Fruit fly (Drosophila melanogaster) whole organism, embryonic: Measurements from ENCODE around the gene CG16779.

Source experiments
- CG12071 ChIP-seq: fragments of 200-800 bp; sonication (Bioruptor generic); optimal IDR thresholded peaks from 3 replicates; lab custom pipeline; 2018; ENCODE audit warnings: missing biosample characterization, mild to moderate bottlenecking, missing genetic modification characterization
- CG13296 ChIP-seq: fragments of 200-800 bp; sonication (Bioruptor generic); optimal IDR thresholded peaks from 3 replicates; lab custom pipeline; 2018; ENCODE audit warnings: missing biosample characterization, mild to moderate bottlenecking, missing genetic modification characterization
- CG16813 ChIP-seq: fragments of 200-800 bp; sonication (Bioruptor generic); IDR thresholded peaks from 3 replicates; pipeline ENCODE4 v1.3.6; 2022; ENCODE audit warnings: missing biosample characterization, missing genetic modification characterization; ENCODE audit not compliant: partially characterized antibody
- CG17829 ChIP-seq: fragments of 200-800 bp; optimal IDR thresholded peaks from 2 replicates; lab custom pipeline; 2019; ENCODE audit warnings: missing biosample characterization, mild to moderate bottlenecking, missing genetic modification characterization, moderate library complexity
- CG1832 ChIP-seq: fragments of 200-800 bp; sonication (Bioruptor generic); optimal IDR thresholded peaks from 2 replicates; lab custom pipeline; 2017; ENCODE audit warnings: missing biosample characterization, mild to moderate bottlenecking, missing genetic modification characterization, inconsistent platforms
- CG18619 ChIP-seq: fragments of 200-800 bp; sonication (Bioruptor generic); optimal IDR thresholded peaks from 3 replicates; lab custom pipeline; 2017; ENCODE audit warnings: missing biosample characterization, mild to moderate bottlenecking, missing genetic modification characterization
- CG2199 ChIP-seq: fragments of 200-800 bp; sonication (Bioruptor generic); IDR thresholded peaks from 3 replicates; pipeline ENCODE4 v1.3.6; 2022; ENCODE audit warnings: missing biosample characterization, missing genetic modification characterization
- CG2712 ChIP-seq: fragments of 200-800 bp; optimal IDR thresholded peaks from 3 replicates; lab custom pipeline; 2019; ENCODE audit warnings: missing biosample characterization, mild to moderate bottlenecking, missing genetic modification characterization, moderate library complexity
- CG34224 ChIP-seq: fragments of 200-800 bp; sonication (Bioruptor generic); IDR thresholded peaks from 3 replicates; pipeline ENCODE4 v1.3.6; 2022; ENCODE audit warnings: missing biosample characterization, missing genetic modification characterization; ENCODE audit not compliant: partially characterized antibody
- CG3726 ChIP-seq: fragments of 200-800 bp; sonication (Bioruptor generic); IDR thresholded peaks from 3 replicates; pipeline ENCODE4, ENCODE4 v1.3.6; 2022; ENCODE audit warnings: missing biosample characterization, missing genetic modification characterization
- CG3838 ChIP-seq: fragments of 200-800 bp; sonication (Bioruptor generic); optimal IDR thresholded peaks from 3 replicates; lab custom pipeline; 2016; ENCODE audit warnings: missing biosample characterization, missing genetic modification characterization
- CG42726 ChIP-seq: fragments of 200-800 bp; sonication (Bioruptor generic); IDR thresholded peaks from 2 replicates; pipeline ENCODE4 v1.3.6; 2022; ENCODE audit warnings: missing biosample characterization, missing genetic modification characterization; ENCODE audit not compliant: partially characterized antibody
- CG7786 ChIP-seq: fragments of 200-800 bp; sonication (Bioruptor generic); optimal IDR thresholded peaks from 2 replicates; lab custom pipeline; 2016; ENCODE audit warnings: missing biosample characterization, missing genetic modification characterization
- CG9437 ChIP-seq: fragments of 200-800 bp; sonication (Bioruptor generic); optimal IDR thresholded peaks from 2 replicates; lab custom pipeline; 2018; ENCODE audit warnings: missing biosample characterization, mild to moderate bottlenecking, missing genetic modification characterization
- CkIIα-i1 ChIP-seq: fragments of 200-800 bp; sonication (Bioruptor generic); IDR thresholded peaks from 2 replicates; pipeline ENCODE4 v1.3.6; 2022; ENCODE audit warnings: missing biosample characterization, missing genetic modification characterization
- CrebB ChIP-seq: fragments of 200-800 bp; sonication (Bioruptor generic); optimal IDR thresholded peaks from 3 replicates; lab custom pipeline; 2018; ENCODE audit warnings: missing biosample characterization, mild to moderate bottlenecking, missing genetic modification characterization
- Deaf1 ChIP-seq: fragments of 200-800 bp; optimal IDR thresholded peaks from 3 replicates; lab custom pipeline; 2019; ENCODE audit warnings: missing biosample characterization, mild to moderate bottlenecking, missing genetic modification characterization, moderate library complexity
- Dip3 ChIP-seq: fragments of 200-800 bp; sonication (Bioruptor generic); optimal IDR thresholded peaks from 3 replicates; lab custom pipeline; 2016; ENCODE audit warnings: missing biosample characterization, missing genetic modification characterization
- Dll ChIP-seq: fragments of 200-800 bp; sonication (Bioruptor generic); IDR thresholded peaks from 4 replicates; pipeline ENCODE4 v1.3.6; 2022; ENCODE audit warnings: missing biosample characterization, missing genetic modification characterization; ENCODE audit not compliant: partially characterized antibody
- Hmr ChIP-seq: fragments of 200-800 bp; sonication (Bioruptor generic); optimal IDR thresholded peaks from 3 replicates; lab custom pipeline; 2017; ENCODE audit warnings: mild to moderate bottlenecking, missing biosample characterization, missing genetic modification reagents, missing genetic modification characterization
- Hr78 ChIP-seq, 2 experiments: fragments of 200-800 bp in 1 of 2; fragments of >200 bp in 1 of 2; sonication (Bioruptor generic) in 1 of 2; optimal IDR thresholded peaks; 2 replicates each; lab custom pipeline; 2017 to 2019; ENCODE audit warnings: missing biosample characterization in 2 of 2, missing genetic modification characterization in 2 of 2, mild to moderate bottlenecking in 1 of 2, moderate library complexity in 1 of 2
- MTF-1 ChIP-seq: fragments of 200-800 bp; sonication (Bioruptor generic); optimal IDR thresholded peaks from 2 replicates; lab custom pipeline; 2018; ENCODE audit warnings: missing biosample characterization, mild to moderate bottlenecking, missing genetic modification characterization, borderline replicate concordance
- Neu2 ChIP-seq: fragments of 200-800 bp; sonication (Bioruptor generic); optimal IDR thresholded peaks from 3 replicates; lab custom pipeline; 2016; ENCODE audit warnings: missing biosample characterization, missing genetic modification characterization, borderline replicate concordance
- Rfx ChIP-seq: fragments of 200-800 bp; sonication (Bioruptor generic); IDR thresholded peaks from 2 replicates; pipeline ENCODE4 v1.3.6; 2022; ENCODE audit warnings: missing biosample characterization, missing genetic modification characterization
- Rx ChIP-seq: fragments of 200-800 bp; sonication (Bioruptor generic); IDR thresholded peaks from 2 replicates; pipeline ENCODE4 v1.3.6; 2022; ENCODE audit warnings: missing biosample characterization, missing genetic modification characterization
- Six4 ChIP-seq: fragments of 200-800 bp; sonication (Bioruptor generic); optimal IDR thresholded peaks from 2 replicates; lab custom pipeline; 2016; ENCODE audit warnings: missing biosample characterization, missing genetic modification characterization
- br ChIP-seq: fragments of >200 bp; optimal IDR thresholded peaks from 2 replicates; lab custom pipeline; 2017
- chif ChIP-seq, 2 experiments: fragments of 200-800 bp; sonication (Bioruptor generic); optimal IDR thresholded peaks; 3 replicates each; lab custom pipeline; 2016; ENCODE audit warnings: missing biosample characterization in 2 of 2, missing genetic modification characterization in 2 of 2
- chinmo ChIP-seq: fragments of 200-800 bp; sonication (Bioruptor generic); IDR thresholded peaks from 4 replicates; pipeline ENCODE4 v1.3.6; 2022; ENCODE audit warnings: missing biosample characterization, missing genetic modification characterization; ENCODE audit not compliant: partially characterized antibody
- chn ChIP-seq: fragments of 200-800 bp; sonication (Bioruptor generic); optimal IDR thresholded peaks from 2 replicates; lab custom pipeline; 2016; ENCODE audit warnings: missing biosample characterization, missing genetic modification characterization
- crol ChIP-seq: fragments of 200-800 bp; sonication (Bioruptor generic); IDR thresholded peaks from 2 replicates; pipeline ENCODE4 v1.3.6; 2022; ENCODE audit warnings: missing biosample characterization, missing genetic modification characterization
- dmrt99B ChIP-seq: fragments of 200-800 bp; sonication (Bioruptor generic); optimal IDR thresholded peaks from 2 replicates; lab custom pipeline; 2018; ENCODE audit warnings: missing biosample characterization, mild to moderate bottlenecking, missing genetic modification characterization, moderate library complexity
- eve ChIP-seq, 2 experiments: fragments of >200 bp; optimal IDR thresholded peaks; 2 replicates each; lab custom pipeline; 2017; ENCODE audit warnings: missing biosample characterization in 2 of 2, missing genetic modification characterization in 2 of 2
- fru ChIP-seq: fragments of >200 bp; optimal IDR thresholded peaks from 2 replicates; lab custom pipeline; 2017
- gce ChIP-seq: fragments of 200-800 bp; sonication (Bioruptor generic); IDR thresholded peaks from 3 replicates; pipeline ENCODE4 v1.3.6; 2022; ENCODE audit warnings: missing biosample characterization, missing genetic modification characterization
- gcm ChIP-seq: fragments of 200-800 bp; sonication (Bioruptor generic); optimal IDR thresholded peaks from 2 replicates; lab custom pipeline; 2019; ENCODE audit warnings: missing biosample characterization, mild to moderate bottlenecking, missing genetic modification characterization, moderate library complexity
- gro ChIP-seq: fragments of 200-800 bp; sonication (Bioruptor generic); optimal IDR thresholded peaks from 2 replicates; lab custom pipeline; 2016; ENCODE audit warnings: missing biosample characterization, missing genetic modification characterization
- jing ChIP-seq: fragments of 200-800 bp; sonication (Bioruptor generic); optimal IDR thresholded peaks from 2 replicates; lab custom pipeline; 2018; ENCODE audit warnings: missing biosample characterization, mild to moderate bottlenecking, missing genetic modification characterization
- kah ChIP-seq: fragments of 200-800 bp; sonication (Bioruptor generic); optimal IDR thresholded peaks from 2 replicates; lab custom pipeline; 2018; ENCODE audit warnings: missing biosample characterization, mild to moderate bottlenecking, missing genetic modification characterization
- klu ChIP-seq: fragments of 200-800 bp; sonication (Bioruptor generic); IDR thresholded peaks from 2 replicates; pipeline ENCODE4 v1.3.6; 2022; ENCODE audit warnings: missing biosample characterization, missing genetic modification characterization
- nerfin-2 ChIP-seq: fragments of 200-800 bp; sonication (Bioruptor generic); IDR thresholded peaks from 2 replicates; pipeline ENCODE4 v1.3.6; 2022; ENCODE audit warnings: missing biosample characterization, missing genetic modification characterization; ENCODE audit not compliant: partially characterized antibody
- p53 ChIP-seq: fragments of 200-800 bp; sonication (Bioruptor generic); optimal IDR thresholded peaks from 2 replicates; lab custom pipeline; 2016; ENCODE audit warnings: missing biosample characterization, missing genetic modification characterization
- salm ChIP-seq: fragments of 200-800 bp; sonication (Bioruptor generic); optimal IDR thresholded peaks from 2 replicates; lab custom pipeline; 2018; ENCODE audit warnings: missing biosample characterization, mild to moderate bottlenecking, missing genetic modification characterization
- sc ChIP-seq, 3 experiments: fragments of >200 bp in 2 of 3; fragments of 200-800 bp in 1 of 3; sonication (Bioruptor generic) in 1 of 3; optimal IDR thresholded peaks; 2 replicates in 2 of 3; 3 replicates in 1 of 3; lab custom pipeline; 2017; ENCODE audit warnings: mild to moderate bottlenecking in 1 of 3, missing biosample characterization in 1 of 3, missing genetic modification characterization in 1 of 3, missing genetic modification reagents in 1 of 3
- scrt ChIP-seq: fragments of 200-800 bp; sonication (Bioruptor generic); optimal IDR thresholded peaks from 2 replicates; lab custom pipeline; 2018; ENCODE audit warnings: missing biosample characterization, mild to moderate bottlenecking, missing genetic modification characterization, moderate library complexity
- shn ChIP-seq: fragments of 200-800 bp; sonication (Bioruptor generic); optimal IDR thresholded peaks from 3 replicates; lab custom pipeline; 2016; ENCODE audit warnings: missing biosample characterization, missing genetic modification characterization
- sug ChIP-seq: fragments of 200-800 bp; optimal IDR thresholded peaks from 2 replicates; lab custom pipeline; 2019; ENCODE audit warnings: missing biosample characterization, mild to moderate bottlenecking, missing genetic modification characterization, moderate library complexity
- trem ChIP-seq: fragments of 200-800 bp; optimal IDR thresholded peaks from 3 replicates; lab custom pipeline; 2019; ENCODE audit warnings: missing biosample characterization, mild to moderate bottlenecking, missing genetic modification characterization, moderate library complexity
- usp ChIP-seq: fragments of >200 bp; optimal IDR thresholded peaks from 2 replicates; lab custom pipeline; 2017; ENCODE audit warnings: missing biosample characterization, missing genetic modification characterization
- vvl ChIP-seq: fragments of 200-800 bp; sonication (Bioruptor generic); IDR thresholded peaks from 2 replicates; pipeline ENCODE4 v1.3.6; 2022; ENCODE audit warnings: missing biosample characterization, missing genetic modification characterization

Gene CG16779

dm6 chr3R:9496748-9497147 lies 3.3 kb upstream of the CG16779 start (continued):
- no peak for TF ChIP-seq br
- no peak for TF ChIP-seq fru
- TF ChIP-seq CG7786 (GFP tag; lab: Kevin White, UChicago), result peak; percentile 82
- TF ChIP-seq Neu2 (GFP tag; lab: Kevin White, UChicago), result peak; percentile 39
- peak; percentile 67 for TF ChIP-seq chn (GFP tag; lab: Kevin White, UChicago)
- peak; percentile 89 for TF ChIP-seq vvl
- peak; percentile 68 for TF ChIP-seq shn (GFP tag; lab: Kevin White, UChicago)
- TF ChIP-seq Dip3 (GFP tag; lab: Kevin White, UChicago), result peak; percentile 78
- TF ChIP-seq eve (GFP tag; optimal IDR thresholded peaks at IDR 0.05; lab: Kevin White, UChicago), result no peak
- peak; percentile 27 for TF ChIP-seq gcm (GFP tag; lab: Kevin White, UChicago)
- peak; percentile 36; the same call in 1 of the 3 replicates for TF ChIP-seq CG34224 (GFP tag; lab: Robert Waterston, UW)
- TF ChIP-seq CG2199 (GFP tag; lab: Robert Waterston, UW), result no peak
- TF ChIP-seq kah, result no peak
- TF ChIP-seq Deaf1 (tag; lab: Kevin White, UChicago), result peak; percentile 22
- no peak for TF ChIP-seq CG12071 (GFP tag; lab: Kevin White, UChicago)
- no peak for TF ChIP-seq dmrt99B
- TF ChIP-seq CG18619, result peak; percentile 70
- peak in 1 of 2 experiments; percentile 2 for TF ChIP-seq Hr78 (GFP tag; optimal IDR thresholded peaks at IDR 0.05; lab: Kevin White, UChicago)
- TF ChIP-seq nerfin-2 (GFP tag; lab: Robert Waterston, UW), result peak; percentile 67; the same call in 1 of the 2 replicates
- TF ChIP-seq CkIIα-i1 (GFP tag; lab: Robert Waterston, UW), result no peak
- no peak for TF ChIP-seq scrt
- TF ChIP-seq CrebB (tag; lab: Kevin White, UChicago), result peak; percentile 44
- TF ChIP-seq Dll (GFP tag; lab: Robert Waterston, UW), result peak; percentile 40; the same call in 3 of the 4 replicates
- TF ChIP-seq salm, result peak; percentile 67
- peak; percentile 87 for TF ChIP-seq p53
- TF ChIP-seq Rx (GFP tag; lab: Robert Waterston, UW), result 0 out of 2 replicates have a peak, but pooled peaks have one; percentile 23
- TF ChIP-seq gce, result no peak
- peak; percentile 54; the same call in 2 of the 4 replicates for TF ChIP-seq chinmo
- peak; percentile 44 for TF ChIP-seq jing (GFP tag; lab: Kevin White, UChicago)
- TF ChIP-seq usp, result no peak
- TF ChIP-seq Rfx (GFP tag; lab: Robert Waterston, UW), result peak; percentile 91
- TF ChIP-seq CG42726 (GFP tag; lab: Robert Waterston, UW), result peak; percentile 71
- TF ChIP-seq CG2712 (tag; lab: Kevin White, UChicago), result peak; percentile 69
- no peak for TF ChIP-seq CG9437 (GFP tag; lab: Kevin White, UChicago)
- peak; percentile 87 for TF ChIP-seq sug (tag; lab: Kevin White, UChicago)
- TF ChIP-seq sc (optimal IDR thresholded peaks at IDR 0.05; lab: Kevin White, UChicago), result no peak
- TF ChIP-seq sc (GFP tag; optimal IDR thresholded peaks at IDR 0.05; lab: Kevin White, UChicago), result no peak
- peak; percentile 30 to 62 for TF ChIP-seq chif (GFP tag; optimal IDR thresholded peaks at IDR 0.05; lab: Kevin White, UChicago)
- TF ChIP-seq CG3726 (GFP tag; lab: Robert Waterston, UW), result no peak
- TF ChIP-seq CG13296 (GFP tag; lab: Kevin White, UChicago), result peak; percentile 20
- no peak for TF ChIP-seq MTF-1 (GFP tag; lab: Kevin White, UChicago)
- TF ChIP-seq trem (tag; lab: Kevin White, UChicago), result peak; percentile 84
- TF ChIP-seq CG16813 (GFP tag; lab: Robert Waterston, UW), result peak; percentile 62
- TF ChIP-seq Hmr (GFP tag; lab: Kevin White, UChicago), result peak; percentile 94
- TF ChIP-seq klu (GFP tag; lab: Robert Waterston, UW), result peak; percentile 37; the same call in 1 of the 2 replicates
- peak; percentile 95 for TF ChIP-seq gro (GFP tag; lab: Kevin White, UChicago)
- peak; percentile 33 for TF ChIP-seq CG3838 (GFP tag; lab: Kevin White, UChicago)
- TF ChIP-seq Six4 (GFP tag; lab: Kevin White, UChicago), result peak; percentile 20
- TF ChIP-seq CG17829 (tag; lab: Kevin White, UChicago), result peak; percentile 80
- no peak for TF ChIP-seq crol (GFP tag; lab: Robert Waterston, UW)
- no peak for TF ChIP-seq CG1832
